Fruit fly (Drosophila melanogaster) whole organism, embryonic: ENCODE measurements around the gene Osi19.

Experiments used
- CG12219 ChIP-seq: fragments of 200-800 bp; sonication (Bioruptor generic); optimal IDR thresholded peaks from 3 replicates; lab custom pipeline; 2018; ENCODE audit warnings: missing biosample characterization, mild to moderate bottlenecking, missing genetic modification characterization
- CG1233 ChIP-seq: fragments of 200-800 bp; sonication (Bioruptor generic); optimal IDR thresholded peaks from 4 replicates; lab custom pipeline; 2018; ENCODE audit warnings: missing biosample characterization, mild to moderate bottlenecking, missing genetic modification characterization
- CG1792 ChIP-seq: fragments of 200-800 bp; sonication (Bioruptor generic); optimal IDR thresholded peaks from 2 replicates; lab custom pipeline; 2016; ENCODE audit warnings: missing biosample characterization, missing genetic modification characterization
- CG6254 ChIP-seq: fragments of 200-800 bp; sonication (Bioruptor generic); optimal IDR thresholded peaks from 3 replicates; lab custom pipeline; 2017; ENCODE audit warnings: mild to moderate bottlenecking, missing biosample characterization, missing genetic modification reagents, missing genetic modification characterization
- CG9215 ChIP-seq: fragments of 200-800 bp; sonication (Bioruptor generic); IDR thresholded peaks from 2 replicates; pipeline ENCODE4 v1.3.6; 2022; ENCODE audit warnings: missing biosample characterization, missing genetic modification characterization
- Doc2 ChIP-seq: fragments of 200-800 bp; sonication (Bioruptor generic); IDR thresholded peaks from 2 replicates; pipeline ENCODE4 v1.3.6; 2022; ENCODE audit warnings: missing biosample characterization, missing genetic modification characterization
- Ets97D ChIP-seq: fragments of 200-800 bp; sonication (Bioruptor generic); optimal IDR thresholded peaks from 3 replicates; lab custom pipeline; 2016; ENCODE audit warnings: missing biosample characterization, missing genetic modification characterization
- HLH3B ChIP-seq: fragments of 200-800 bp; sonication (Bioruptor generic); IDR thresholded peaks from 2 replicates; pipeline ENCODE4 v1.3.6; 2022; ENCODE audit warnings: missing biosample characterization, missing genetic modification characterization
- Med ChIP-seq: fragments of 200-800 bp; sonication (Bioruptor generic); peaks from one replicate; lab custom pipeline; 2016; ENCODE audit warnings: missing biosample characterization, missing genetic modification characterization, mild to moderate bottlenecking, inconsistent platforms, moderate library complexity
- Meics ChIP-seq: fragments of 200-800 bp; sonication (Bioruptor generic); optimal IDR thresholded peaks from 2 replicates; lab custom pipeline; 2017; ENCODE audit warnings: missing biosample characterization, mild to moderate bottlenecking, missing genetic modification characterization
- dan ChIP-seq: fragments of 200-800 bp; sonication (Bioruptor generic); IDR thresholded peaks from 2 replicates; pipeline ENCODE4 v1.3.6; 2022; ENCODE audit warnings: missing biosample characterization, missing genetic modification characterization
- twi ChIP-seq: fragments of 200-800 bp; optimal IDR thresholded peaks from 2 replicates; lab custom pipeline; 2019; ENCODE audit warnings: missing biosample characterization, mild to moderate bottlenecking, missing genetic modification characterization, moderate library complexity
- wor ChIP-seq: fragments of 200-800 bp; sonication (Bioruptor generic); IDR thresholded peaks from 2 replicates; pipeline ENCODE4 v1.3.6; 2022; ENCODE audit warnings: missing biosample characterization, missing genetic modification characterization

DNA sequence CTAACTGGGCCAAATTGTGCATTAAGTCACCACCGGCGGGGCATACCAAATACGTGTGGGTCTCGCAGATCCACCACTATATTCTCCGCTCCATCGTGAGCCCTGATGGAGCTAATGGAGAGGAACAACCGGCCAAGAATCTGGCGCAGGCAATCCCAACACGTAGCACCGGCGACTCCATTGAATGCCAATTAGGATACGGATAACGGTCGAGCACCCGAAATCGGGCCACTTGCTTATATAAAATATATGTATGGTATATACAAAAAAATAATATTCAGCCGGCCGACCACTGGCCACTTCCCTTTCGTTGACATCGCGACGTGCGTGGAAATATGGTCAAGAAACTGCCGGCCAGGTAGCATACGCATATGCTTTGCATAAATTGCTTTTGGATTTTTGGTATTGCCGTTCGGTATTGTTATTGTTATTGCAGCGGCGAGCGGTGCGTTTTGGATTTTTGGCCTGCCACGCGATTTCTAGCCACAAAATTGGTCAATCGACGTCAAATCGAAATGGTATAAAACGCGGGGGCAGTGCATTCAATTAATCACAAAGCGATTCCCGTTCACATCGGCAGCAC lies 33.8 kb upstream of the Osi19 start, which contains the start of gene Osi15:
- TF ChIP-seq CG1792 (GFP tag; lab: Kevin White, UChicago) = no peak
- no peak for TF ChIP-seq wor (GFP tag; lab: Robert Waterston, UW)
- TF ChIP-seq Doc2 (GFP tag; lab: Robert Waterston, UW) = no peak
- no peak for TF ChIP-seq CG12219 (GFP tag; lab: Kevin White, UChicago)
- no peak for TF ChIP-seq CG1233 (GFP tag; lab: Kevin White, UChicago)
- no peak for TF ChIP-seq HLH3B (GFP tag; lab: Robert Waterston, UW)
- TF ChIP-seq CG6254 = no peak
- TF ChIP-seq Ets97D (GFP tag; lab: Kevin White, UChicago) = no peak
- TF ChIP-seq CG9215 (GFP tag; lab: Robert Waterston, UW) = no peak
- no peak for TF ChIP-seq Med (GFP tag; lab: Kevin White, UChicago)
- no peak for TF ChIP-seq Meics (GFP tag; lab: Kevin White, UChicago)
- no peak for TF ChIP-seq dan (GFP tag; lab: Robert Waterston, UW)
- TF ChIP-seq twi (tag; lab: Kevin White, UChicago) = no peak
